Worm (Caenorhabditis elegans): ENCODE data around the gene gsp-1.

Gene gsp-1

ce11 chrV:10712608-10712900 lies 30.3 kb downstream of the gsp-1 start (continued):
- TF ChIP-seq mxl-3 (GFP tag; optimal IDR thresholded peaks at IDR 0.05) (no peak), dmd-8 (GFP tag; IDR thresholded peaks at IDR 0.05) (no peak), nhr-111 (GFP tag; optimal IDR thresholded peaks at IDR 0.05) (no peak), zfp-2 (tag; optimal IDR thresholded peaks at IDR 0.05) (no peak), mxl-2 (GFP tag; conservative IDR thresholded peaks at IDR 0.05) (no peak), nhr-11 (tag; optimal IDR thresholded peaks at IDR 0.05) (no peak), nhr-77 (tag; optimal IDR thresholded peaks at IDR 0.05) (peak; percentile 28), fkh-10 (GFP tag; optimal IDR thresholded peaks at IDR 0.05) (no peak), nhr-28 (tag; optimal IDR thresholded peaks at IDR 0.05) (peak; percentile 3), ztf-7 (tag; optimal IDR thresholded peaks at IDR 0.05) (no peak), F49E8.2 (tag; optimal IDR thresholded peaks at IDR 0.05; ENCODE audit: borderline replicate concordance) (no peak), aly-2 (tag; optimal IDR thresholded peaks at IDR 0.05) (peak; percentile 30), snpc-4 (tag; optimal IDR thresholded peaks at IDR 0.05) (no peak), Y5F2A.4 (GFP tag; optimal IDR thresholded peaks at IDR 0.05) (no peak), D1046.2 (GFP tag; IDR thresholded peaks at IDR 0.05) (no peak)

- peak; percentile 41 for TF ChIP-seq dve-1 (tag; optimal IDR thresholded peaks at IDR 0.05; ENCODE audit: insufficient read depth)
- TF ChIP-seq zfp-3 (GFP tag; conservative IDR thresholded peaks at IDR 0.05), result no peak
- no peak for TF ChIP-seq daf-8 (GFP tag; IDR thresholded peaks at IDR 0.05)
- TF ChIP-seq skn-1 (tag; optimal IDR thresholded peaks at IDR 0.05), result no peak
- no peak for TF ChIP-seq ceh-82 (tag; optimal IDR thresholded peaks at IDR 0.05)
- TF ChIP-seq R02D3.7 (tag; optimal IDR thresholded peaks at IDR 0.05), result no peak
- no peak for TF ChIP-seq pqm-1 (tag; optimal IDR thresholded peaks at IDR 0.05)
- no peak for TF ChIP-seq ceh-28 (tag; optimal IDR thresholded peaks at IDR 0.05)
- peak; percentile 40 for TF ChIP-seq nhr-28 (tag; optimal IDR thresholded peaks at IDR 0.05)
- no peak for TF ChIP-seq lsy-2 (tag; optimal IDR thresholded peaks at IDR 0.05)
- TF ChIP-seq dmd-8 (GFP tag; IDR thresholded peaks at IDR 0.05), result no peak
- TF ChIP-seq T26A8.4 (GFP tag; IDR thresholded peaks at IDR 0.05), result no peak
- TF ChIP-seq ztf-11 (tag; optimal IDR thresholded peaks at IDR 0.05), result no peak
- TF ChIP-seq lin-38 (GFP tag; IDR thresholded peaks at IDR 0.05), result no peak
- TF ChIP-seq nhr-6 (tag; optimal IDR thresholded peaks at IDR 0.05), result no peak
- TF ChIP-seq daf-12 (tag; optimal IDR thresholded peaks at IDR 0.05), result no peak
- TF ChIP-seq lin-29 (GFP tag; IDR thresholded peaks at IDR 0.05), result no peak
- no peak for TF ChIP-seq hif-1 (tag; optimal IDR thresholded peaks at IDR 0.05)
- no peak for TF ChIP-seq F44E2.7 (GFP tag; IDR thresholded peaks at IDR 0.05)
- peak; percentile 11 for TF ChIP-seq aha-1 (tag)
- no peak for TF ChIP-seq mxl-2 (GFP tag; conservative IDR thresholded peaks at IDR 0.05)
- no peak for TF ChIP-seq vab-7 (GFP tag; IDR thresholded peaks at IDR 0.05)
- TF ChIP-seq jun-1 (tag; optimal IDR thresholded peaks at IDR 0.05), result no peak
- peak in 1 of 2 experiments; percentile 24 for TF ChIP-seq unc-62 (GFP tag; optimal IDR thresholded peaks at IDR 0.05 in 1 of 2)
- no peak for TF ChIP-seq unc-62 (tag; optimal IDR thresholded peaks at IDR 0.05)
- no peak for TF ChIP-seq zip-2 (tag; optimal IDR thresholded peaks at IDR 0.05)
- peak; percentile 74 for TF ChIP-seq dmd-6 (GFP tag; IDR thresholded peaks at IDR 0.05)
- TF ChIP-seq hlh-11 (tag; optimal IDR thresholded peaks at IDR 0.05), result peak; percentile 24
Observed at ce11 chrV:10713704-10714239, 31.6 kb downstream of the gsp-1 start.

ce11 chrV:10714630-10715029 lies 32.4 kb downstream of the gsp-1 start:
- peak; percentile 9 for TF ChIP-seq sdz-12 (GFP tag; optimal IDR thresholded peaks at IDR 0.05)
- no peak for TF ChIP-seq ces-1 (GFP tag; optimal IDR thresholded peaks at IDR 0.05)
- no peak for TF ChIP-seq set-16 (GFP tag; IDR thresholded peaks at IDR 0.05)
- TF ChIP-seq dmd-6 (GFP tag; IDR thresholded peaks at IDR 0.05), result peak; percentile 37; the same call in 1 of the 2 replicates
- no peak for TF ChIP-seq egl-27 (tag; optimal IDR thresholded peaks at IDR 0.05)
- TF ChIP-seq T26A8.4 (GFP tag; IDR thresholded peaks at IDR 0.05), result peak; percentile 47; the same call in 1 of the 2 replicates

Data from whole organism, L4 larva.